Worm (Caenorhabditis elegans): Measurements from ENCODE around the gene zip-11.

Gene zip-11

DNA sequence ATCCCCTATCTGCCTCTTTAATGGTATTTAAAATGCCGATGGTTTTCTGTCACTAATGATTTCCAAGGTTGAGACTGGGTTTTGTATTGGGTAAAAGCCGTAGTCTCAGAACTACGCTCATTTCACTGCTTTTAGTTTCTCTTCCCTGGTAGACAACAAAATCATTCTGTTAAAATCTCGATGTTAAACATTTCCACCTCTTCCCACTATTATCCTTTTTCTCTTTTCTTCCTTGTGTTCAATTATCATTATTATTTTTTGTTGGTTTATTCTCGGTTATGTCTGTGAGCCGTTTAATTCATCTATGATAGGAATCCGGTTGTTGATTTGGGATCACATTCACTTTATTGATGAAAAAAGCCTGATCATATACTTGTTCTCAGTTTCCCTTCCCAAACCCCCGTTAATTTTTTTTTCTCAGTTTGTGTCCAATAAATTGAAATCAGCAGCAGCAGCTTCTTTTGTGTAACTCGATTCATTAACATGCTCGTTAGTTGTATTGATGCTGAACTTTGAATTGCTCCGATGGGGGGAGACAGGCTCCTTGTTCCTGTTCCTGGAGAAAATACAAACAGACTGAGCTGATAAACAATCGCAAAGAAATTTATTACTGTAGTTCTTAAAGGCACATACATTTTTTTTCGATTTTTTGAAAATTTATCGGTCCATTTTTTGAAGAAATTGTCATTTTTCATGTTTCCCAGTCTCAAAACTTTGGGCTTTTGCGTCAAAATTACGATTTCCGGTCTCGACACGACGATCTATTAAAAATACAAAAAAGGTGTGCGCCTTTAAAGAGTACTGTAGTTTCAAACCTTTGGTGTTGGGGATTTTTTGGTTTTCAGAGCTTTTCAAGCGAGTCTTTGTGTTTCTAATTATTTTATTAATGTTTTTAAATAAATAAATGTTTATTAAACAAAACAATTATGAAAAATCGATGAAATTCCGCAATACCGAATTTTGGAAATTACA, 14.2 kb upstream of the zip-11 start (continued):
- no peak; the same call in 1 of the 2 replicates for TF ChIP-seq hmg-1.2 (GFP tag; IDR thresholded peaks at IDR 0.05)
- no peak for TF ChIP-seq snpc-4 (GFP tag; optimal IDR thresholded peaks at IDR 0.05)
- peak in 2 of 4 experiments; percentile 25 to 31 for TF ChIP-seq snpc-4 (tag; optimal IDR thresholded peaks at IDR 0.05)
- no peak for TF ChIP-seq pbrm-1 (GFP tag; IDR thresholded peaks at IDR 0.05)
- TF ChIP-seq Y67H2A.10 (GFP tag; conservative IDR thresholded peaks at IDR 0.05) = no peak
- TF ChIP-seq fkh-3 (tag; optimal IDR thresholded peaks at IDR 0.05) = no peak
- TF ChIP-seq C06A6.2 (GFP tag; conservative IDR thresholded peaks at IDR 0.05) = no peak
- no peak for TF ChIP-seq ztf-3 (GFP tag; optimal IDR thresholded peaks at IDR 0.05)
- TF ChIP-seq ekl-4 (GFP tag; IDR thresholded peaks at IDR 0.05) = no peak; the same call in 1 of the 2 replicates
- TF ChIP-seq T26A5.8 (tag; optimal IDR thresholded peaks at IDR 0.05) = peak; percentile 63
- no peak for TF ChIP-seq B0261.1 (tag; optimal IDR thresholded peaks at IDR 0.05)
- TF ChIP-seq nhr-179 (tag; optimal IDR thresholded peaks at IDR 0.05) = no peak
- peak; percentile 60 for TF ChIP-seq hrde-1 (tag; optimal IDR thresholded peaks at IDR 0.05; ENCODE audit: borderline replicate concordance)
- peak; percentile 50 for TF ChIP-seq mes-4 (tag; optimal IDR thresholded peaks at IDR 0.05)
- TF ChIP-seq ztf-25 (GFP tag; IDR thresholded peaks at IDR 0.05) = no peak
- TF ChIP-seq F52B5.7 (tag; optimal IDR thresholded peaks at IDR 0.05) = peak; percentile 47

DNA sequence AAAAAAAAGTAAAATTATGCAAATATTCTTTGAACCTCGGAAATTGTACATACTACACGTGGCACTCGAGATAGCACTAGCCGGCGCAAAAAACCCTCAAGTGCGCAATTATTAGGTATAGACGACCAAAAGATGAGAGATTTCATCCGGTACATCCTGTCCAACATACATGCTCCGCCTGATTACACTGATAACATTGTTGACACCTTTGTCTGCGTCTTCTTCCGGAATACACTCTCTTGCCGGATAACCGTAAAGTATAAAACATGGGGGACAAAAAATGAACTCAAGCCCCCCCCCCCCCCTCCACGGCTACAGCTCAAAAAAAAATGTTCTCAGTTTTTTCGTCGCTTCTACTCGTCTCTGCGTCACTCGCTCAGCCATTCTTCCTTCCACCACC, 12.8 kb upstream of the zip-11 start, which contains the start of gene W08E12.6:
Gene W08E12.6, plus strand, starts transcription at position 301 of the 400 bp plus-strand sequence.
- no peak for TF ChIP-seq ceh-100 (GFP tag; IDR thresholded peaks at IDR 0.05)
- TF ChIP-seq ceh-91 (GFP tag; IDR thresholded peaks at IDR 0.05) = no peak
- no peak for TF ChIP-seq dox-1 (GFP tag; IDR thresholded peaks at IDR 0.05)
- TF ChIP-seq zfh-2 (GFP tag; conservative IDR thresholded peaks at IDR 0.05) = no peak
- no peak for TF ChIP-seq F57C9.4 (tag; optimal IDR thresholded peaks at IDR 0.05)
- TF ChIP-seq B0019.2 (GFP tag; conservative IDR thresholded peaks at IDR 0.05) = no peak
- TF ChIP-seq Y56A3A.18 (GFP tag; IDR thresholded peaks at IDR 0.05) = no peak
- TF ChIP-seq mcd-1 (GFP tag; IDR thresholded peaks at IDR 0.05) = no peak
- no peak for TF ChIP-seq repo-1 (tag; optimal IDR thresholded peaks at IDR 0.05)

DNA sequence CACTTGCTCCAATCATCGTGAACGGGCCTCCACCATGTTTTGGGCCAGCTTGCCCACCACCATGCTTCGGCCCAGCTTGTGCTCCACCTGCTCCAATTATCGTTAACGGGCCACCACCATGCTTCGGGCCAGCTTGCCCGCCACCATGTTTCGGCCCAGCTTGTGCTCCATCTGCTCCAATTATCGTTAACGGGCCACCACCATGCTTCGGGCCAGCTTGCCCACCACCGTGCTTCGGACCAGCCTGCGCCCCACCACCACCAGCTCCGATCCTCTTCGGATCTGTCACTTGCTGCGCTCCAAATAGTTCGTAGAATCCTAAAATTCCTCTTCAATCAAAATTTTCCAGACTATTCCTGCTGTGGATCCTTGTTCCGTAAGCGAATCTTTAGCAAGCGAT, 11.8 kb upstream of the zip-11 start:
- 0 out of 2 replicates have a peak, but pooled peaks have one; percentile 21 for TF ChIP-seq ceh-40 (GFP tag; IDR thresholded peaks at IDR 0.05)
- TF ChIP-seq lsy-27 (tag; optimal IDR thresholded peaks at IDR 0.05; ENCODE audit: borderline replicate concordance, insufficient read depth) = no peak
- 0 out of 2 replicates have a peak, but pooled peaks have one; percentile 30 for TF ChIP-seq sea-2 (GFP tag; IDR thresholded peaks at IDR 0.05)
- peak; percentile 89 for TF ChIP-seq zfh-2 (GFP tag; conservative IDR thresholded peaks at IDR 0.05)
- peak; percentile 23; the same call in 1 of the 2 replicates for TF ChIP-seq dox-1 (GFP tag; IDR thresholded peaks at IDR 0.05)
- TF ChIP-seq lin-40 (tag; optimal IDR thresholded peaks at IDR 0.05) = no peak
- TF ChIP-seq egrh-3 (GFP tag; IDR thresholded peaks at IDR 0.05) = peak; percentile 65; the same call in 1 of the 2 replicates

DNA sequence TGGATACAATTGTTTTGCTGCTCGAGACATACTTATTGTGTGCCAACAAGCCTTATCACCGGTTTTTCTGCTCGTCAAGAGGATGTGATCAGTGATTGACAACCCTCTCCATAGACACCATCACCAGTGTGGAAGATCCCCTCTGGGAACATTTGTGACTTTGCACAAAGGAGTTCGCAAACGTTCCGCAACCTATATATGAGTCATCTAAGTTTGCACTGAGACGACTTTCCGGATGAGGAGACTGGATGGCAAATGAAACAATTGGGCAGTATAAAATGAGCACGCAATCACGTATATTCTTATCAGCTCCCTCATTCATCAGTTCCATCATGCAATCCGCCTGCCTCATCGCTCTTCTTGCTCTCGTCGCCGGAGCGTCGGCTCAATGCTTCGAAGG, 10.6 kb upstream of the zip-11 start, which contains the start of gene W08E12.5:
Gene W08E12.5, plus strand, starts transcription at position 301 of the 400 bp plus-strand sequence.
- no peak for TF ChIP-seq mel-28 (tag; optimal IDR thresholded peaks at IDR 0.05; ENCODE audit: borderline replicate concordance)
- TF ChIP-seq ceh-100 (GFP tag; IDR thresholded peaks at IDR 0.05) = no peak
- no peak for TF ChIP-seq madf-6 (GFP tag; IDR thresholded peaks at IDR 0.05)
- no peak for TF ChIP-seq lin-54 (GFP tag; optimal IDR thresholded peaks at IDR 0.05)
- TF ChIP-seq rpc-1 (optimal IDR thresholded peaks at IDR 0.05) = no peak
- no peak for TF ChIP-seq rpc-1 (tag; optimal IDR thresholded peaks at IDR 0.05)
- no peak for TF ChIP-seq nhr-80 (tag; optimal IDR thresholded peaks at IDR 0.05)
- TF ChIP-seq chd-7 (tag; optimal IDR thresholded peaks at IDR 0.05) = no peak
- no peak for TF ChIP-seq hrde-1 (tag; optimal IDR thresholded peaks at IDR 0.05; ENCODE audit: borderline replicate concordance)
- no peak for TF ChIP-seq snpc-4 (GFP tag; optimal IDR thresholded peaks at IDR 0.05)
- TF ChIP-seq snpc-4 (tag; optimal IDR thresholded peaks at IDR 0.05) = no peak
- TF ChIP-seq nhr-27 (tag; optimal IDR thresholded peaks at IDR 0.05) = no peak
- no peak for TF ChIP-seq die-1 (tag; optimal IDR thresholded peaks at IDR 0.05)
- no peak for TF ChIP-seq pha-4 (tag; optimal IDR thresholded peaks at IDR 0.05)
- no peak for TF ChIP-seq zim-3 (tag; optimal IDR thresholded peaks at IDR 0.05)

Measured in whole organism, young adult.